Fruit fly (Drosophila melanogaster): ENCODE measurements around the gene CG15020.

Gene CG15020

DNA sequence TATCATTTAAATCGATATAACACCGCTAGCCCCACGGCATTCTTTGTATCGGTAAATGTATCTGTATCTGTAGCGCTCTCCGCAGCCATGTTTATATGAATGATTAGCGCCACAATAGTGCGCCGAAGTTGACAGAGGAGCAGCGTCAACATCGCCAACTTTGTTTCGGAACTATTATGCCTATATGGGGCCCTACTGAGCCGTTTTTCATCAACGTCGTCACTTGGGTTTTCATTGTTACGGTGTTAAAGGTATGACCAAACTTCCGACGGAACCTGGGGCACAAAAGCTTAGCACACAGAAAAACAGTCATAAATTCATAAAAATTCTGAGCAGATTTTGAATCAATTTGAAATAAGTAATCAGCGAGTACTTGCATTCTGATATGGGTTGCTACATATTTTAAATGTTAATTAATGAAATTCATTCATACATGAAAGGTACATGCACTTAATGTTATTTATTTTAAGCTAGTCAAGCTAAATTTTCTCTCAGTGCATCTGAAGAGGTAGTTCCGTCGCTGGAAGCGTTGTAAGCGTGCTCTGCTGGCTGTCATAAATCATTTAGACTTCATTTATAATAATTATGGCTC is 40.1 kb downstream of the CG15020 start, which contains the start of gene CG15023 (continued):
- TF ChIP-seq E2f1 (GFP tag; IDR thresholded peaks at IDR 0.05) (0 out of 2 replicates have a peak, but pooled peaks have one; percentile 17), ap (GFP tag; IDR thresholded peaks at IDR 0.05) (no peak), sens-2 (GFP tag; IDR thresholded peaks at IDR 0.05) (no peak), CG18599 (GFP tag; optimal IDR thresholded peaks at IDR 0.05) (no peak), klu (GFP tag; IDR thresholded peaks at IDR 0.05) (no peak), CG32767 (GFP tag; IDR thresholded peaks at IDR 0.05) (0 out of 2 replicates have a peak, but pooled peaks have one; percentile 18), CG5180 (GFP tag; optimal IDR thresholded peaks at IDR 0.05) (no peak), zfh1 (GFP tag; IDR thresholded peaks at IDR 0.05) (no peak), Hr78 (GFP tag; optimal IDR thresholded peaks at IDR 0.05) (no peak), B-H1 (GFP tag; IDR thresholded peaks at IDR 0.05) (no peak), CG13775 (GFP tag; optimal IDR thresholded peaks at IDR 0.05) (no peak), CG12744 (GFP tag; optimal IDR thresholded peaks at IDR 0.05) (no peak), gsb (GFP tag; IDR thresholded peaks at IDR 0.05) (no peak), scrt (GFP tag; optimal IDR thresholded peaks at IDR 0.05) (no peak), Asciz (GFP tag; optimal IDR thresholded peaks at IDR 0.05) (no peak), br (optimal IDR thresholded peaks at IDR 0.05) (no peak), CG12659 (GFP tag; optimal IDR thresholded peaks at IDR 0.05) (no peak), Awh (GFP tag; IDR thresholded peaks at IDR 0.05) (no peak), CG34376 (GFP tag; optimal IDR thresholded peaks at IDR 0.05) (no peak), CG10274 (GFP tag; optimal IDR thresholded peaks at IDR 0.05) (no peak), pan (optimal IDR thresholded peaks at IDR 0.05) (no peak), pan (GFP tag; optimal IDR thresholded peaks at IDR 0.05 in 1 of 2, IDR thresholded peaks at IDR 0.05 in 1 of 2) (no peak), fd96Cb (tag; optimal IDR thresholded peaks at IDR 0.05) (no peak), ranshi (GFP tag; IDR thresholded peaks at IDR 0.05) (peak; percentile 23; the same call in 1 of the 2 replicates), CG12299 (tag; optimal IDR thresholded peaks at IDR 0.05) (no peak), CG7271 (tag; optimal IDR thresholded peaks at IDR 0.05) (no peak), CG4854 (GFP tag; optimal IDR thresholded peaks at IDR 0.05) (no peak), zf30C (GFP tag; optimal IDR thresholded peaks at IDR 0.05) (no peak), HLHmδ (GFP tag; optimal IDR thresholded peaks at IDR 0.05) (no peak), chn (GFP tag; optimal IDR thresholded peaks at IDR 0.05) (no peak), cwo (GFP tag; optimal IDR thresholded peaks at IDR 0.05) (no peak), Doc2 (GFP tag; IDR thresholded peaks at IDR 0.05) (no peak), CG18011 (GFP tag; optimal IDR thresholded peaks at IDR 0.05) (no peak), Hr3 (GFP tag; optimal IDR thresholded peaks at IDR 0.05) (no peak), zen (tag; optimal IDR thresholded peaks at IDR 0.05) (no peak), dmrt11E (tag; optimal IDR thresholded peaks at IDR 0.05) (no peak), CG4820 (GFP tag; optimal IDR thresholded peaks at IDR 0.05) (no peak), Kr (GFP tag; optimal IDR thresholded peaks at IDR 0.05) (no peak), CG10565 (GFP tag; optimal IDR thresholded peaks at IDR 0.05) (no peak), jing (GFP tag; optimal IDR thresholded peaks at IDR 0.05) (no peak), schlank (tag; optimal IDR thresholded peaks at IDR 0.05) (no peak), pzg (GFP tag; optimal IDR thresholded peaks at IDR 0.05) (no peak), bcd (GFP tag; optimal IDR thresholded peaks at IDR 0.05) (peak; percentile 4), Med (GFP tag) (peak; percentile 69), da (GFP tag; optimal IDR thresholded peaks at IDR 0.05) (no peak), lmd (GFP tag; IDR thresholded peaks at IDR 0.05) (peak; percentile 42; the same call in 1 of the 2 replicates), CG34224 (GFP tag; IDR thresholded peaks at IDR 0.05; ENCODE audit: partially characterized antibody) (no peak), CG11504 (tag; optimal IDR thresholded peaks at IDR 0.05) (peak; percentile 52), sima (GFP tag; optimal IDR thresholded peaks at IDR 0.05) (no peak), phol (tag; optimal IDR thresholded peaks at IDR 0.05) (no peak)

Data from whole organism, embryonic.